Fruit fly (Drosophila melanogaster): ENCODE results near the gene CG12105.
A peak's percentile ranks its signal among the peaks of the same experiment; 100 is the strongest.

The CG12105 gene

DNA sequence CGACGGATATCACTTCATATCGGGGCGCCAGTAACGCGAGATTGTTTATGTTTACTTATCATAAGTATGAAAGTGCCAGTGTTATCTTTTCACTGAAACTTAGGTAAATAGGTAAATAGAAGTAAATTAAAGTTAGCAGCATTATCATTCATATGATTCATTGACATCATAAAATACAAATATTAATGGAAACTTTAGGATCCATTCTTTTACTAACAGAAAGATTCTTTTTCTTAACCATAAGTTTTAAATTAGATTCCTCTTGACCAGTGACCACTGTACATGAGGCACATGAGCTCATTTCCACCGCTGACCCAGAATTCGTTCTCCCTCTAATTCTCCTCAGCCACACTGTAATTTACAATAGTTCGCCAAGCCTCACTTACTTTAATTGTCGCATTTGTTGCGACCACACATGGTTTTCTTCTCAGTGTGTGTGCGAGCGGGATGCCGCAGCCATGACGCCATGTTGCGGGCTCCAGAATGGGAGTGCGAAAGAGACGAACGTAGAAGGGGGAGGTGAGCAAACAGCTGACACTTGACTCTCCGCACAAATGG lies 37.1 kb downstream of the CG12105 start (continued):
- TF ChIP-seq CG31441 (GFP tag; IDR thresholded peaks at IDR 0.05), result peak; percentile 28; the same call in 1 of the 2 replicates
- peak; percentile 1 for TF ChIP-seq Xbp1 (GFP tag; optimal IDR thresholded peaks at IDR 0.05)
- no peak for TF ChIP-seq pfk (GFP tag; optimal IDR thresholded peaks at IDR 0.05)
- 0 out of 2 replicates have a peak, but pooled peaks have one; percentile 5 for TF ChIP-seq CG32772 (GFP tag; IDR thresholded peaks at IDR 0.05)
- peak; percentile 13 for TF ChIP-seq Side (GFP tag; optimal IDR thresholded peaks at IDR 0.05)
- no peak for TF ChIP-seq CG11247 (GFP tag; IDR thresholded peaks at IDR 0.05)
- TF ChIP-seq CG11504 (tag; optimal IDR thresholded peaks at IDR 0.05), result peak; percentile 63
- no peak for TF ChIP-seq slou (GFP tag; optimal IDR thresholded peaks at IDR 0.05)
- TF ChIP-seq Bdp1 (GFP tag; optimal IDR thresholded peaks at IDR 0.05), result no peak
- no peak for TF ChIP-seq CG3995 (GFP tag; optimal IDR thresholded peaks at IDR 0.05)
- no peak for TF ChIP-seq CG9797 (GFP tag; optimal IDR thresholded peaks at IDR 0.05)
- TF ChIP-seq CG9727 (GFP tag; optimal IDR thresholded peaks at IDR 0.05), result peak; percentile 45
- TF ChIP-seq nom (GFP tag; optimal IDR thresholded peaks at IDR 0.05), result no peak
- TF ChIP-seq Doc2 (GFP tag; IDR thresholded peaks at IDR 0.05), result no peak
- no peak for TF ChIP-seq CG15073 (GFP tag; optimal IDR thresholded peaks at IDR 0.05)
- TF ChIP-seq CG7928 (GFP tag; optimal IDR thresholded peaks at IDR 0.05), result no peak
- TF ChIP-seq CG33557 (GFP tag; optimal IDR thresholded peaks at IDR 0.05), result peak; percentile 30
- TF ChIP-seq danr (GFP tag; IDR thresholded peaks at IDR 0.05), result no peak
- TF ChIP-seq C15 (GFP tag; IDR thresholded peaks at IDR 0.05), result no peak
- TF ChIP-seq CG10431 (GFP tag; optimal IDR thresholded peaks at IDR 0.05), result no peak
- TF ChIP-seq Gsc (GFP tag; IDR thresholded peaks at IDR 0.05), result no peak
- no peak for TF ChIP-seq Dip3 (GFP tag; optimal IDR thresholded peaks at IDR 0.05)
- 0 out of 3 replicates have a peak, but pooled peaks have one; percentile 41 for TF ChIP-seq CG11456 (GFP tag; IDR thresholded peaks at IDR 0.05)
- peak; percentile 49 for TF ChIP-seq Rfx (GFP tag; IDR thresholded peaks at IDR 0.05)
- no peak for TF ChIP-seq esg (GFP tag; conservative IDR thresholded peaks at IDR 0.05)
- no peak for TF ChIP-seq CG4617 (GFP tag; optimal IDR thresholded peaks at IDR 0.05; ENCODE audit: borderline replicate concordance)
- peak; percentile 16 for TF ChIP-seq pb (GFP tag; optimal IDR thresholded peaks at IDR 0.05)
- TF ChIP-seq Dad (GFP tag; optimal IDR thresholded peaks at IDR 0.05), result no peak
- TF ChIP-seq CG12659 (GFP tag; optimal IDR thresholded peaks at IDR 0.05), result peak; percentile 31
- TF ChIP-seq Dll (GFP tag; IDR thresholded peaks at IDR 0.05; ENCODE audit: partially characterized antibody), result no peak
- no peak for TF ChIP-seq Ssrp (tag; optimal IDR thresholded peaks at IDR 0.05)
- TF ChIP-seq zen2 (GFP tag; IDR thresholded peaks at IDR 0.05; ENCODE audit: partially characterized antibody), result no peak
- TF ChIP-seq Bteb2 (GFP tag; optimal IDR thresholded peaks at IDR 0.05), result no peak
- no peak for TF ChIP-seq ham (GFP tag; IDR thresholded peaks at IDR 0.05)
- peak; percentile 20 for TF ChIP-seq scrt (GFP tag; optimal IDR thresholded peaks at IDR 0.05)
- no peak for TF ChIP-seq jigr1 (GFP tag; IDR thresholded peaks at IDR 0.05)
- peak; percentile 24 for TF ChIP-seq CG10654 (GFP tag; optimal IDR thresholded peaks at IDR 0.05)
- TF ChIP-seq CG16815 (GFP tag; optimal IDR thresholded peaks at IDR 0.05), result no peak
- TF ChIP-seq CG2116 (GFP tag; optimal IDR thresholded peaks at IDR 0.05), result peak; percentile 19
- TF ChIP-seq pum (GFP tag; optimal IDR thresholded peaks at IDR 0.05), result peak; percentile 28
- TF ChIP-seq CG5953 (GFP tag; IDR thresholded peaks at IDR 0.05), result no peak
- TF ChIP-seq Atf3 (GFP tag; optimal IDR thresholded peaks at IDR 0.05), result peak; percentile 32
- TF ChIP-seq NfI (GFP tag; optimal IDR thresholded peaks at IDR 0.05), result no peak
- peak; percentile 8 for TF ChIP-seq CG13775 (GFP tag; optimal IDR thresholded peaks at IDR 0.05)
- TF ChIP-seq Sox102F (GFP tag; optimal IDR thresholded peaks at IDR 0.05), result peak; percentile 46
- no peak for TF ChIP-seq en (GFP tag; optimal IDR thresholded peaks at IDR 0.05)
- TF ChIP-seq CG1647 (GFP tag; optimal IDR thresholded peaks at IDR 0.05), result no peak
- no peak for TF ChIP-seq bbx (GFP tag; IDR thresholded peaks at IDR 0.05; ENCODE audit: partially characterized antibody)
- TF ChIP-seq Meics (GFP tag; optimal IDR thresholded peaks at IDR 0.05), result peak; percentile 49
- peak; percentile 25 for TF ChIP-seq CG10979 (tag; optimal IDR thresholded peaks at IDR 0.05)
- TF ChIP-seq Deaf1 (tag; optimal IDR thresholded peaks at IDR 0.05), result no peak
